Worm (Caenorhabditis elegans): Measurements from ENCODE around the gene ncap-1.

- no peak for TF ChIP-seq ceh-82 (tag; optimal IDR thresholded peaks at IDR 0.05)
- TF ChIP-seq nhr-12 (tag; optimal IDR thresholded peaks at IDR 0.05) = no peak
- TF ChIP-seq nhr-25 (tag; optimal IDR thresholded peaks at IDR 0.05) = no peak
- TF ChIP-seq lin-11 (tag; optimal IDR thresholded peaks at IDR 0.05) = no peak
- no peak for TF ChIP-seq unc-62 (GFP tag; optimal IDR thresholded peaks at IDR 0.05)
- no peak for TF ChIP-seq zag-1 (tag; optimal IDR thresholded peaks at IDR 0.05)
- no peak for TF ChIP-seq elt-3 (tag; optimal IDR thresholded peaks at IDR 0.05)
- TF ChIP-seq nhr-237 (tag; optimal IDR thresholded peaks at IDR 0.05) = no peak
- no peak for TF ChIP-seq R02D3.7 (tag; optimal IDR thresholded peaks at IDR 0.05)
- TF ChIP-seq snpc-4 (tag; optimal IDR thresholded peaks at IDR 0.05) = no peak
Measured at ce11 chrII:2965215-2965998, 46.3 kb upstream of the ncap-1 start.
